Worm (Caenorhabditis elegans): ENCODE results near the gene dhhc-9.

The dhhc-9 gene

ce11 chrX:2426932-2427331, 25.1 kb upstream of the dhhc-9 start:
- TF ChIP-seq zip-8 (tag; optimal IDR thresholded peaks at IDR 0.05) (no peak), unc-62 (GFP tag; optimal IDR thresholded peaks at IDR 0.05) (peak; percentile 54), elt-1 (tag; optimal IDR thresholded peaks at IDR 0.05; ENCODE audit: borderline replicate concordance, insufficient read depth) (peak; percentile 30)

ce11 chrX:2425284-2425683, 23.4 kb upstream of the dhhc-9 start:
- TF ChIP-seq lin-32 (GFP tag; optimal IDR thresholded peaks at IDR 0.05) (no peak), mep-1 (tag; optimal IDR thresholded peaks at IDR 0.05) (no peak), pha-4 (tag; optimal IDR thresholded peaks at IDR 0.05) (peak; percentile 4), unc-120 (tag; optimal IDR thresholded peaks at IDR 0.05; ENCODE audit: poor library complexity, severe bottlenecking) (no peak)

- no peak for TF ChIP-seq bed-3 (GFP tag; optimal IDR thresholded peaks at IDR 0.05)
- no peak for TF ChIP-seq mep-1 (tag; optimal IDR thresholded peaks at IDR 0.05)
- TF ChIP-seq blmp-1 (tag; optimal IDR thresholded peaks at IDR 0.05): no peak
- no peak for TF ChIP-seq nhr-28 (tag; optimal IDR thresholded peaks at IDR 0.05)
- no peak for TF ChIP-seq unc-39 (tag; optimal IDR thresholded peaks at IDR 0.05)
- TF ChIP-seq ztf-11 (tag; optimal IDR thresholded peaks at IDR 0.05): no peak
- no peak for TF ChIP-seq lin-32 (GFP tag; optimal IDR thresholded peaks at IDR 0.05)
- TF ChIP-seq ceh-39 (tag; optimal IDR thresholded peaks at IDR 0.05): no peak
- TF ChIP-seq drap-1 (GFP tag; optimal IDR thresholded peaks at IDR 0.05): no peak
- no peak for TF ChIP-seq tbx-8 (GFP tag; optimal IDR thresholded peaks at IDR 0.05)
- TF ChIP-seq nhr-76 (tag; optimal IDR thresholded peaks at IDR 0.05): no peak
- no peak for TF ChIP-seq hlh-1 (tag; optimal IDR thresholded peaks at IDR 0.05)
- no peak for TF ChIP-seq cnd-1 (tag; optimal IDR thresholded peaks at IDR 0.05)
- no peak for TF ChIP-seq unc-120 (tag; optimal IDR thresholded peaks at IDR 0.05; ENCODE audit: poor library complexity, severe bottlenecking)
- no peak for TF ChIP-seq flh-1 (GFP tag; optimal IDR thresholded peaks at IDR 0.05)
- no peak for TF ChIP-seq ham-2 (GFP tag; optimal IDR thresholded peaks at IDR 0.05)
- no peak for TF ChIP-seq ceh-83 (GFP tag; optimal IDR thresholded peaks at IDR 0.05)
- no peak for TF ChIP-seq sptf-1 (tag; optimal IDR thresholded peaks at IDR 0.05)
- TF ChIP-seq snpc-4 (tag; optimal IDR thresholded peaks at IDR 0.05): no peak
Measured at ce11 chrX:2422123-2422522, 20.3 kb upstream of the dhhc-9 start.

ce11 chrX:2419777-2420176, 17.9 kb upstream of the dhhc-9 start, which contains the start of gene glr-7:
Gene glr-7 (minus strand): TSS chrX:2419877.
- no peak for TF ChIP-seq mls-2 (tag; optimal IDR thresholded peaks at IDR 0.05)
- TF ChIP-seq elt-3 (tag; optimal IDR thresholded peaks at IDR 0.05): no peak
- no peak for TF ChIP-seq nhr-76 (tag; optimal IDR thresholded peaks at IDR 0.05)
- no peak for TF ChIP-seq ham-2 (GFP tag; optimal IDR thresholded peaks at IDR 0.05)
- TF ChIP-seq unc-62 (GFP tag; optimal IDR thresholded peaks at IDR 0.05): no peak
- TF ChIP-seq nhr-2 (tag; optimal IDR thresholded peaks at IDR 0.05): no peak
- TF ChIP-seq elt-1 (tag; optimal IDR thresholded peaks at IDR 0.05; ENCODE audit: borderline replicate concordance, insufficient read depth): no peak
- TF ChIP-seq nhr-237 (tag; optimal IDR thresholded peaks at IDR 0.05): no peak
- no peak for TF ChIP-seq lin-32 (GFP tag; optimal IDR thresholded peaks at IDR 0.05)
- no peak for TF ChIP-seq zip-8 (tag; optimal IDR thresholded peaks at IDR 0.05)
- no peak for TF ChIP-seq pha-4 (tag; optimal IDR thresholded peaks at IDR 0.05)
- TF ChIP-seq blmp-1 (tag; optimal IDR thresholded peaks at IDR 0.05): no peak

ce11 chrX:2413277-2413676, 11.4 kb upstream of the dhhc-9 start, which contains the start of gene hlh-15:
Gene hlh-15 (minus strand): TSS chrX:2413377.
- TF ChIP-seq bed-3 (GFP tag; optimal IDR thresholded peaks at IDR 0.05) (no peak), mep-1 (tag; optimal IDR thresholded peaks at IDR 0.05) (no peak), ces-1 (GFP tag; optimal IDR thresholded peaks at IDR 0.05) (no peak), lin-13 (tag; optimal IDR thresholded peaks at IDR 0.05) (no peak), cnd-1 (tag; optimal IDR thresholded peaks at IDR 0.05) (no peak), sptf-1 (tag; optimal IDR thresholded peaks at IDR 0.05) (no peak), lsy-2 (tag; optimal IDR thresholded peaks at IDR 0.05) (no peak), flh-1 (GFP tag; optimal IDR thresholded peaks at IDR 0.05) (no peak), unc-39 (tag; optimal IDR thresholded peaks at IDR 0.05) (no peak), tbx-8 (GFP tag; optimal IDR thresholded peaks at IDR 0.05) (no peak), elt-3 (tag; optimal IDR thresholded peaks at IDR 0.05) (no peak), ceh-43 (GFP tag; optimal IDR thresholded peaks at IDR 0.05) (no peak), sem-2 (GFP tag; optimal IDR thresholded peaks at IDR 0.05) (no peak), mab-5 (tag; optimal IDR thresholded peaks at IDR 0.05) (no peak), elt-1 (tag; optimal IDR thresholded peaks at IDR 0.05; ENCODE audit: borderline replicate concordance, insufficient read depth) (no peak)
